Fruit fly (Drosophila melanogaster): ENCODE measurements around the gene CG7139.

CG7139 gene

dm6 chr3L:22082420-22082819, 10.8 kb upstream of the CG7139 start, which contains the start of gene msopa:
Gene msopa, plus strand, starts transcription at chr3L:22082720.
- no peak for TF ChIP-seq pdm3 (GFP tag; optimal IDR thresholded peaks at IDR 0.05)
- TF ChIP-seq Hr39 (GFP tag; optimal IDR thresholded peaks at IDR 0.05), result no peak
- TF ChIP-seq CG10631 (GFP tag; optimal IDR thresholded peaks at IDR 0.05), result no peak
- no peak for TF ChIP-seq CG4318 (GFP tag; optimal IDR thresholded peaks at IDR 0.05)
- no peak for TF ChIP-seq fd85E (GFP tag; optimal IDR thresholded peaks at IDR 0.05)
- no peak for TF ChIP-seq spab (GFP tag; optimal IDR thresholded peaks at IDR 0.05)
- TF ChIP-seq CG15336 (GFP tag; IDR thresholded peaks at IDR 0.05), result no peak
- TF ChIP-seq achi (GFP tag; optimal IDR thresholded peaks at IDR 0.05), result no peak
- TF ChIP-seq CG16779 (tag; optimal IDR thresholded peaks at IDR 0.05), result no peak
- no peak for TF ChIP-seq CG34406 (GFP tag; optimal IDR thresholded peaks at IDR 0.05)
- TF ChIP-seq dac (GFP tag; optimal IDR thresholded peaks at IDR 0.05), result no peak
- no peak for TF ChIP-seq eg (GFP tag; IDR thresholded peaks at IDR 0.05)
- TF ChIP-seq Hr38 (GFP tag; optimal IDR thresholded peaks at IDR 0.05), result no peak
- no peak for TF ChIP-seq CG10669 (GFP tag; optimal IDR thresholded peaks at IDR 0.05)
- no peak for TF ChIP-seq Sox102F (GFP tag; optimal IDR thresholded peaks at IDR 0.05)
- no peak for TF ChIP-seq CG6163 (GFP tag; IDR thresholded peaks at IDR 0.05)
- no peak for TF ChIP-seq vri (GFP tag; optimal IDR thresholded peaks at IDR 0.05)
- no peak for TF ChIP-seq lz (GFP tag; optimal IDR thresholded peaks at IDR 0.05)

dm6 chr3L:22080022-22080421, 8.4 kb upstream of the CG7139 start, which contains the start of gene Sfp79B:
Gene Sfp79B, plus strand, starts transcription at chr3L:22080322.
- TF ChIP-seq CG15336 (GFP tag; IDR thresholded peaks at IDR 0.05), result no peak
- no peak for TF ChIP-seq Blimp-1 (GFP tag; optimal IDR thresholded peaks at IDR 0.05)
- TF ChIP-seq CG11762 (GFP tag; optimal IDR thresholded peaks at IDR 0.05; ENCODE audit: insufficient read depth), result no peak
- TF ChIP-seq CG11902 (GFP tag; optimal IDR thresholded peaks at IDR 0.05), result no peak
- no peak for TF ChIP-seq Met (GFP tag; optimal IDR thresholded peaks at IDR 0.05)
- TF ChIP-seq net (GFP tag; optimal IDR thresholded peaks at IDR 0.05), result no peak
- no peak for TF ChIP-seq CG31627 (GFP tag; optimal IDR thresholded peaks at IDR 0.05)
- TF ChIP-seq CG6276 (GFP tag; optimal IDR thresholded peaks at IDR 0.05), result no peak
- no peak for TF ChIP-seq lz (GFP tag; optimal IDR thresholded peaks at IDR 0.05)
- TF ChIP-seq Gug (GFP tag; IDR thresholded peaks at IDR 0.05), result no peak
- TF ChIP-seq CG8119 (GFP tag; IDR thresholded peaks at IDR 0.05), result no peak

dm6 chr3L:22078063-22078462, 6.4 kb upstream of the CG7139 start:
- TF ChIP-seq Met (GFP tag; optimal IDR thresholded peaks at IDR 0.05) (peak; percentile 76), CG8319 (GFP tag; optimal IDR thresholded peaks at IDR 0.05) (peak; percentile 45), cyc (GFP tag; optimal IDR thresholded peaks at IDR 0.05) (peak; percentile 73), CG3919 (GFP tag; optimal IDR thresholded peaks at IDR 0.05) (peak; percentile 80), Smox (GFP tag; optimal IDR thresholded peaks at IDR 0.05) (peak; percentile 70), CG9139 (GFP tag; optimal IDR thresholded peaks at IDR 0.05) (no peak), svp (GFP tag) (peak; percentile 84), Gug (GFP tag; IDR thresholded peaks at IDR 0.05) (0 out of 2 replicates have a peak, but pooled peaks have one; percentile 27), fd85E (GFP tag; optimal IDR thresholded peaks at IDR 0.05) (no peak), Hr39 (GFP tag; optimal IDR thresholded peaks at IDR 0.05) (peak; percentile 74), vri (GFP tag; optimal IDR thresholded peaks at IDR 0.05) (peak; percentile 57), CG4318 (GFP tag; optimal IDR thresholded peaks at IDR 0.05) (peak; percentile 42), salr (GFP tag; optimal IDR thresholded peaks at IDR 0.05) (peak in 1 of 2 experiments; percentile 20), Lpt (GFP tag; optimal IDR thresholded peaks at IDR 0.05) (peak; percentile 38), fd59A (GFP tag; optimal IDR thresholded peaks at IDR 0.05) (no peak), CG11902 (GFP tag; optimal IDR thresholded peaks at IDR 0.05) (peak; percentile 44), Sox15 (GFP tag; optimal IDR thresholded peaks at IDR 0.05) (peak; percentile 49), Ets21C (GFP tag; optimal IDR thresholded peaks at IDR 0.05) (peak; percentile 61), CG1621 (tag; optimal IDR thresholded peaks at IDR 0.05) (peak; percentile 51), pdm3 (GFP tag; optimal IDR thresholded peaks at IDR 0.05) (peak; percentile 72), net (GFP tag; optimal IDR thresholded peaks at IDR 0.05) (peak; percentile 76), CG3032 (tag; optimal IDR thresholded peaks at IDR 0.05) (peak; percentile 56), CG15336 (GFP tag; IDR thresholded peaks at IDR 0.05) (peak; percentile 70), CG10631 (GFP tag; optimal IDR thresholded peaks at IDR 0.05) (peak; percentile 66), CG6276 (GFP tag; optimal IDR thresholded peaks at IDR 0.05) (peak; percentile 39), CG6163 (GFP tag; IDR thresholded peaks at IDR 0.05) (peak; percentile 78), Eip93F (GFP tag; optimal IDR thresholded peaks at IDR 0.05) (no peak), OdsH (GFP tag; optimal IDR thresholded peaks at IDR 0.05) (peak; percentile 70), CG31627 (GFP tag; optimal IDR thresholded peaks at IDR 0.05) (peak; percentile 79), acj6 (GFP tag; optimal IDR thresholded peaks at IDR 0.05) (peak; percentile 64), lz (GFP tag; optimal IDR thresholded peaks at IDR 0.05) (peak; percentile 75), Hr38 (GFP tag; optimal IDR thresholded peaks at IDR 0.05) (no peak), Sox14 (GFP tag; optimal IDR thresholded peaks at IDR 0.05) (peak; percentile 78), Ets96B (tag; optimal IDR thresholded peaks at IDR 0.05) (peak; percentile 63), CG34406 (GFP tag; optimal IDR thresholded peaks at IDR 0.05) (peak; percentile 66), CG16779 (tag; optimal IDR thresholded peaks at IDR 0.05) (no peak), dac (GFP tag; optimal IDR thresholded peaks at IDR 0.05) (peak; percentile 56), Sox102F (GFP tag; optimal IDR thresholded peaks at IDR 0.05) (peak; percentile 82)

All from whole organism, prepupa.